Fruit fly (Drosophila melanogaster) whole organism, prepupa: ENCODE data around the gene dop.

Source experiments
- Blimp-1 ChIP-seq: fragments of 200-800 bp; sonication (Bioruptor generic); optimal IDR thresholded peaks from 3 replicates; lab custom pipeline; 2017; ENCODE audit warnings: missing biosample characterization, missing genetic modification characterization, mild to moderate bottlenecking, moderate library complexity, missing genetic modification reagents
- CG10631 ChIP-seq: fragments of 200-800 bp; sonication (Bioruptor generic); optimal IDR thresholded peaks from 2 replicates; lab custom pipeline; 2016; ENCODE audit warnings: missing biosample characterization, missing genetic modification characterization
- CG10669 ChIP-seq: fragments of 200-800 bp; sonication (Bioruptor generic); optimal IDR thresholded peaks from 3 replicates; lab custom pipeline; 2018; ENCODE audit warnings: missing biosample characterization, mild to moderate bottlenecking, missing genetic modification characterization, moderate library complexity
- CG11294 ChIP-seq: fragments of 200-800 bp; sonication (Bioruptor generic); IDR thresholded peaks from 2 replicates; pipeline ENCODE4 v1.3.6; 2022; ENCODE audit warnings: missing biosample characterization, missing genetic modification characterization
- CG11762 ChIP-seq: fragments of 200-800 bp; sonication (Bioruptor generic); optimal IDR thresholded peaks from 3 replicates; lab custom pipeline; 2016; ENCODE audit warnings: missing biosample characterization, missing genetic modification characterization; ENCODE audit not compliant: insufficient read depth
- CG11902 ChIP-seq: fragments of 200-800 bp; sonication (Bioruptor generic); optimal IDR thresholded peaks from 3 replicates; lab custom pipeline; 2016; ENCODE audit warnings: missing biosample characterization, missing genetic modification characterization
- CG15336 ChIP-seq: fragments of 200-800 bp; sonication (Bioruptor generic); IDR thresholded peaks from 2 replicates; pipeline ENCODE4 v1.3.6; 2022; ENCODE audit warnings: missing biosample characterization, missing genetic modification characterization
- CG1621 ChIP-seq: fragments of 200-800 bp; sonication (Bioruptor generic); optimal IDR thresholded peaks from 3 replicates; lab custom pipeline; 2018; ENCODE audit warnings: missing biosample characterization, mild to moderate bottlenecking, missing genetic modification characterization
- CG16779 ChIP-seq: fragments of 200-800 bp; sonication (Bioruptor generic); optimal IDR thresholded peaks from 3 replicates; lab custom pipeline; 2017; ENCODE audit warnings: missing biosample characterization, mild to moderate bottlenecking, missing genetic modification characterization
- CG31627 ChIP-seq: fragments of 200-800 bp; sonication (Bioruptor generic); optimal IDR thresholded peaks from 3 replicates; lab custom pipeline; 2016; ENCODE audit warnings: missing biosample characterization, missing genetic modification characterization
- CG32006 ChIP-seq: fragments of 200-800 bp; sonication (Bioruptor generic); optimal IDR thresholded peaks from 3 replicates; lab custom pipeline; 2017; ENCODE audit warnings: missing biosample characterization, mild to moderate bottlenecking, missing genetic modification characterization
- CG3919 ChIP-seq: fragments of 200-800 bp; sonication (Bioruptor generic); optimal IDR thresholded peaks from 3 replicates; lab custom pipeline; 2016; ENCODE audit warnings: missing biosample characterization, missing genetic modification characterization
- CG4318 ChIP-seq: fragments of 200-800 bp; sonication (Bioruptor generic); optimal IDR thresholded peaks from 3 replicates; lab custom pipeline; 2017; ENCODE audit warnings: missing biosample characterization, mild to moderate bottlenecking, missing genetic modification characterization
- CG6276 ChIP-seq: fragments of 200-800 bp; sonication (Bioruptor generic); optimal IDR thresholded peaks from 2 replicates; lab custom pipeline; 2017; ENCODE audit warnings: missing biosample characterization, mild to moderate bottlenecking, missing genetic modification characterization
- CG6792 ChIP-seq: fragments of 200-800 bp; sonication (Bioruptor generic); optimal IDR thresholded peaks from 3 replicates; lab custom pipeline; 2016; ENCODE audit warnings: missing biosample characterization, missing genetic modification characterization
- CG6808 ChIP-seq: fragments of 200-800 bp; sonication (Bioruptor generic); optimal IDR thresholded peaks from 3 replicates; lab custom pipeline; 2017; ENCODE audit warnings: missing biosample characterization, missing genetic modification characterization, mild to moderate bottlenecking, moderate library complexity, missing genetic modification reagents
- CG6854 ChIP-seq: fragments of 200-800 bp; sonication (Bioruptor generic); optimal IDR thresholded peaks from 2 replicates; lab custom pipeline; 2017; ENCODE audit warnings: missing biosample characterization, mild to moderate bottlenecking, missing genetic modification characterization
- CG7368 ChIP-seq: fragments of 200-800 bp; sonication (Bioruptor generic); optimal IDR thresholded peaks from 3 replicates; lab custom pipeline; 2016; ENCODE audit warnings: missing biosample characterization, missing genetic modification characterization
- CG8119 ChIP-seq: fragments of 200-800 bp; sonication (Bioruptor generic); IDR thresholded peaks from 3 replicates; pipeline ENCODE4 v1.3.6; 2022; ENCODE audit warnings: missing biosample characterization, missing genetic modification characterization
- CG8319 ChIP-seq: fragments of 200-800 bp; sonication (Bioruptor generic); optimal IDR thresholded peaks from 3 replicates; lab custom pipeline; 2016; ENCODE audit warnings: missing biosample characterization, missing genetic modification characterization
- CG8632 ChIP-seq: fragments of 200-800 bp; sonication (Bioruptor generic); optimal IDR thresholded peaks from 3 replicates; lab custom pipeline; 2016; ENCODE audit warnings: missing biosample characterization, missing genetic modification characterization
- CG9139 ChIP-seq: fragments of 200-800 bp; sonication (Bioruptor generic); optimal IDR thresholded peaks from 3 replicates; lab custom pipeline; 2017; ENCODE audit warnings: missing biosample characterization, mild to moderate bottlenecking, missing genetic modification characterization
- Eip75B ChIP-seq: fragments of 200-800 bp; sonication (Bioruptor generic); optimal IDR thresholded peaks from 3 replicates; lab custom pipeline; 2016; ENCODE audit warnings: missing biosample characterization, missing genetic modification characterization
- Eip78C ChIP-seq: fragments of 200-800 bp; sonication (Bioruptor generic); peaks from one replicate; lab custom pipeline; 2016; ENCODE audit warnings: missing biosample characterization, missing genetic modification characterization
- Eip93F ChIP-seq: fragments of 200-800 bp; sonication (Bioruptor generic); optimal IDR thresholded peaks from 2 replicates; lab custom pipeline; 2016; ENCODE audit warnings: missing biosample characterization, mild to moderate bottlenecking, missing genetic modification characterization
- Ets21C ChIP-seq: fragments of 200-800 bp; sonication (Bioruptor generic); optimal IDR thresholded peaks from 3 replicates; lab custom pipeline; 2016; ENCODE audit warnings: missing biosample characterization, missing genetic modification characterization
- Ets96B ChIP-seq: fragments of 200-800 bp; optimal IDR thresholded peaks from 2 replicates; lab custom pipeline; 2019; ENCODE audit warnings: missing biosample characterization, mild to moderate bottlenecking, missing genetic modification characterization, moderate library complexity
- Hr38 ChIP-seq: sonication (Bioruptor generic); optimal IDR thresholded peaks from 2 replicates; lab custom pipeline; 2016; ENCODE audit warnings: missing biosample characterization, missing genetic modification characterization
- Hr4 ChIP-seq: fragments of 200-800 bp; sonication (Bioruptor generic); optimal IDR thresholded peaks from 3 replicates; lab custom pipeline; 2016; ENCODE audit warnings: missing biosample characterization, missing genetic modification characterization
- Lpt ChIP-seq: fragments of 200-800 bp; sonication (Bioruptor generic); optimal IDR thresholded peaks from 3 replicates; lab custom pipeline; 2016; ENCODE audit warnings: missing biosample characterization, missing genetic modification characterization
- OdsH ChIP-seq: fragments of 200-800 bp; sonication (Bioruptor generic); optimal IDR thresholded peaks from 3 replicates; lab custom pipeline; 2016; ENCODE audit warnings: missing biosample characterization, missing genetic modification characterization
- Smox ChIP-seq: fragments of 200-800 bp; sonication (Bioruptor generic); optimal IDR thresholded peaks from 3 replicates; lab custom pipeline; 2016; ENCODE audit warnings: missing biosample characterization, missing genetic modification characterization
- Sox102F ChIP-seq: fragments of 200-800 bp; sonication (Bioruptor generic); optimal IDR thresholded peaks from 2 replicates; lab custom pipeline; 2016; ENCODE audit warnings: missing biosample characterization, mild to moderate bottlenecking, missing genetic modification characterization
- Sox15 ChIP-seq: fragments of 200-800 bp; sonication (Bioruptor generic); optimal IDR thresholded peaks from 3 replicates; lab custom pipeline; 2016; ENCODE audit warnings: missing biosample characterization, missing genetic modification characterization
- achi ChIP-seq: fragments of 200-800 bp; sonication (Bioruptor generic); optimal IDR thresholded peaks from 3 replicates; lab custom pipeline; 2016; ENCODE audit warnings: missing biosample characterization, missing genetic modification characterization
- acj6 ChIP-seq: fragments of 200-800 bp; sonication (Bioruptor generic); optimal IDR thresholded peaks from 3 replicates; lab custom pipeline; 2016; ENCODE audit warnings: missing biosample characterization, missing genetic modification characterization
- cyc ChIP-seq: fragments of 200-800 bp; sonication (Bioruptor generic); optimal IDR thresholded peaks from 3 replicates; lab custom pipeline; 2016; ENCODE audit warnings: missing biosample characterization, missing genetic modification characterization
- dac ChIP-seq: fragments of 200-800 bp; sonication (Bioruptor generic); optimal IDR thresholded peaks from 2 replicates; lab custom pipeline; 2017; ENCODE audit warnings: missing biosample characterization, mild to moderate bottlenecking, missing genetic modification characterization
- eg ChIP-seq: fragments of 200-800 bp; sonication (Bioruptor generic); IDR thresholded peaks from 3 replicates; pipeline ENCODE4 v1.3.6; 2022; ENCODE audit warnings: missing biosample characterization, missing genetic modification characterization
- fd59A ChIP-seq: fragments of 200-800 bp; sonication (Bioruptor generic); optimal IDR thresholded peaks from 2 replicates; lab custom pipeline; 2017; ENCODE audit warnings: missing biosample characterization, mild to moderate bottlenecking, missing genetic modification characterization, missing genetic modification reagents
- fd85E ChIP-seq: fragments of 200-800 bp; sonication (Bioruptor generic); optimal IDR thresholded peaks from 3 replicates; lab custom pipeline; 2016; ENCODE audit warnings: missing biosample characterization, missing genetic modification characterization
- lz ChIP-seq: fragments of 200-800 bp; sonication (Bioruptor generic); optimal IDR thresholded peaks from 3 replicates; lab custom pipeline; 2016; ENCODE audit warnings: missing biosample characterization, missing genetic modification characterization
- net ChIP-seq: fragments of 200-800 bp; sonication (Bioruptor generic); optimal IDR thresholded peaks from 3 replicates; lab custom pipeline; 2016; ENCODE audit warnings: missing biosample characterization, missing genetic modification characterization
- pdm3 ChIP-seq: fragments of 200-800 bp; sonication (Bioruptor generic); optimal IDR thresholded peaks from 3 replicates; lab custom pipeline; 2016; ENCODE audit warnings: missing biosample characterization, missing genetic modification characterization
- salr ChIP-seq, 2 experiments: fragments of 200-800 bp; sonication (Bioruptor generic); optimal IDR thresholded peaks; 3 replicates each; lab custom pipeline; 2016 to 2018; ENCODE audit warnings: missing biosample characterization in 2 of 2, missing genetic modification characterization in 2 of 2, mild to moderate bottlenecking in 1 of 2
- spab ChIP-seq: fragments of 200-800 bp; sonication (Bioruptor generic); optimal IDR thresholded peaks from 2 replicates; lab custom pipeline; 2017; ENCODE audit warnings: missing biosample characterization, mild to moderate bottlenecking, missing genetic modification characterization, missing genetic modification reagents
- ss ChIP-seq, 2 experiments: fragments of 200-800 bp; sonication (Bioruptor generic); optimal IDR thresholded peaks; 2 replicates in 1 of 2; 3 replicates in 1 of 2; lab custom pipeline; 2017 to 2018; ENCODE audit warnings: mild to moderate bottlenecking in 2 of 2, missing biosample characterization in 2 of 2, missing genetic modification characterization in 2 of 2, moderate library complexity in 1 of 2
- svp ChIP-seq: fragments of 200-800 bp; sonication (Bioruptor generic); peaks from one replicate; lab custom pipeline; 2016; ENCODE audit warnings: missing biosample characterization, missing genetic modification characterization
- vri ChIP-seq: fragments of 200-800 bp; sonication (Bioruptor generic); optimal IDR thresholded peaks from 3 replicates; lab custom pipeline; 2016; ENCODE audit warnings: missing biosample characterization, mild to moderate bottlenecking, missing genetic modification characterization

dop gene

dm6 chr3L:15536550-15536949 is 29.3 kb upstream of the dop start:
- no peak for TF ChIP-seq Eip78C
- TF ChIP-seq svp (GFP tag; lab: Kevin White, UChicago) = peak; percentile 71

DNA sequence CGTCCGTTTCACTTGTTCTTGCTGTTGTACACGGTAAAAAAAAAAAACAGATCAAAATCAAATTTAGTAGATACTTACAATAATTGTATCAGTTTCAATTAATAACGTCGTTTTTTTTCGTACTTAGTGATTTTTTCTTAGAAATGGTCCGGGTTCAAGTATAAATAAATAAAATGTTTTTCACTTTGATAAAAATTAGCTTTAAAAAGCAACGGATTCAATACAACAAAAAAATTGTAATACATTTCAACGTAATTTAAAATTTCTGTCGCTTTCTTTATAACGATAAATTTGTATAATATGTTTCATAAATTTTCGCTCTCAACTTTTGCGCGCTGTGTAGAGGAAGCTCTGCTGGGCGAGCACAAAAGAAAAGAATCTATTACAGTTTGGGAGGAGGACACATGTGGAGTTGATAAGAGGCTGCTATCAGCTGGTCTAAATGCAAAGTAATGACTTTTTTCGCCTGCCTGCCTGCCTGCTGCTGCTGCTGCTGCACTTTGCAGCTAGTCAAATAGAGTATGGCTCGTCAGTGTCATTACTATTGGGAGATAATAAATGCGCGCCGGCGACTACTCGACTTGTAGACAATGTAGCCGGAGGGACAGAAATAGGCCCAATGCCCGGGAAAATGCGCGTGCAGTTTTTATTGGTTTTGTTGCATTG is 27.8 kb upstream of the dop start:
- TF ChIP-seq Sox15 (GFP tag; lab: Kevin White, UChicago) = peak; percentile 35
- TF ChIP-seq CG7368 = no peak
- no peak for TF ChIP-seq Eip93F (GFP tag; lab: Kevin White, UChicago)
- peak in 1 of 2 experiments; percentile 84 for TF ChIP-seq salr (GFP tag; optimal IDR thresholded peaks at IDR 0.05; lab: Kevin White, UChicago)
- peak; percentile 27 for TF ChIP-seq fd59A (GFP tag; lab: Kevin White, UChicago)
- TF ChIP-seq CG16779 (tag; lab: Kevin White, UChicago) = peak; percentile 30
- TF ChIP-seq CG4318 (GFP tag; lab: Kevin White, UChicago) = peak; percentile 71
- TF ChIP-seq CG10669 (GFP tag; lab: Kevin White, UChicago) = peak; percentile 57
- peak; percentile 79 for TF ChIP-seq CG15336 (GFP tag; lab: Robert Waterston, UW)
- TF ChIP-seq eg (GFP tag; lab: Robert Waterston, UW) = peak; percentile 62; the same call in 1 of the 3 replicates
- TF ChIP-seq dac (GFP tag; lab: Kevin White, UChicago) = peak; percentile 41
- peak; percentile 71 for TF ChIP-seq net (GFP tag; lab: Kevin White, UChicago)
- TF ChIP-seq Lpt (GFP tag; lab: Kevin White, UChicago) = peak; percentile 66
- TF ChIP-seq CG6808 (GFP tag; lab: Kevin White, UChicago) = peak; percentile 64
- peak; percentile 55 for TF ChIP-seq acj6 (GFP tag; lab: Kevin White, UChicago)
- TF ChIP-seq lz (GFP tag; lab: Kevin White, UChicago) = peak; percentile 51
- TF ChIP-seq CG9139 (GFP tag; lab: Kevin White, UChicago) = no peak
- peak; percentile 27 for TF ChIP-seq CG6792 (GFP tag; lab: Kevin White, UChicago)
- TF ChIP-seq Hr38 (GFP tag; lab: Kevin White, UChicago) = no peak
- TF ChIP-seq achi (GFP tag; lab: Kevin White, UChicago) = peak; percentile 76
- TF ChIP-seq cyc (GFP tag; lab: Kevin White, UChicago) = peak; percentile 20
- TF ChIP-seq CG8319 (GFP tag; lab: Kevin White, UChicago) = peak; percentile 21
- TF ChIP-seq pdm3 (GFP tag; lab: Kevin White, UChicago) = peak; percentile 68
- no peak for TF ChIP-seq CG6854 (GFP tag; lab: Kevin White, UChicago)
- TF ChIP-seq Eip75B (GFP tag; lab: Kevin White, UChicago) = peak; percentile 63
- TF ChIP-seq OdsH (GFP tag; lab: Kevin White, UChicago) = peak; percentile 73
- no peak for TF ChIP-seq CG1621 (tag; lab: Kevin White, UChicago)
- TF ChIP-seq ss (GFP tag; optimal IDR thresholded peaks at IDR 0.05; lab: Kevin White, UChicago) = peak; percentile 36 to 67
- no peak for TF ChIP-seq Blimp-1
- peak; percentile 59 for TF ChIP-seq CG11762
- TF ChIP-seq Ets96B (tag; lab: Kevin White, UChicago) = peak; percentile 62
- TF ChIP-seq fd85E (GFP tag; lab: Kevin White, UChicago) = no peak
- peak; percentile 86 for TF ChIP-seq Hr4
- peak; percentile 58; the same call in 2 of the 3 replicates for TF ChIP-seq CG8119 (GFP tag; lab: Robert Waterston, UW)
- peak; percentile 37 for TF ChIP-seq CG31627 (GFP tag; lab: Kevin White, UChicago)
- TF ChIP-seq Sox102F (GFP tag; lab: Kevin White, UChicago) = peak; percentile 31
- TF ChIP-seq vri = no peak
- peak; percentile 70 for TF ChIP-seq CG10631 (GFP tag; lab: Kevin White, UChicago)
- peak; percentile 60 for TF ChIP-seq spab (GFP tag; lab: Kevin White, UChicago)
- TF ChIP-seq CG8632 (GFP tag; lab: Kevin White, UChicago) = peak; percentile 29
- peak; percentile 42; the same call in 1 of the 2 replicates for TF ChIP-seq CG11294 (GFP tag; lab: Robert Waterston, UW)
- peak; percentile 55 for TF ChIP-seq Smox
- TF ChIP-seq CG6276 = peak; percentile 79
- no peak for TF ChIP-seq Ets21C (GFP tag; lab: Kevin White, UChicago)
- TF ChIP-seq CG11902 (GFP tag; lab: Kevin White, UChicago) = peak; percentile 5
- TF ChIP-seq CG3919 (GFP tag; lab: Kevin White, UChicago) = peak; percentile 45
- TF ChIP-seq CG32006 (GFP tag; lab: Kevin White, UChicago) = peak; percentile 90
